Worm (Caenorhabditis elegans): Measurements from ENCODE around the gene ttr-8.

Gene ttr-8

DNA sequence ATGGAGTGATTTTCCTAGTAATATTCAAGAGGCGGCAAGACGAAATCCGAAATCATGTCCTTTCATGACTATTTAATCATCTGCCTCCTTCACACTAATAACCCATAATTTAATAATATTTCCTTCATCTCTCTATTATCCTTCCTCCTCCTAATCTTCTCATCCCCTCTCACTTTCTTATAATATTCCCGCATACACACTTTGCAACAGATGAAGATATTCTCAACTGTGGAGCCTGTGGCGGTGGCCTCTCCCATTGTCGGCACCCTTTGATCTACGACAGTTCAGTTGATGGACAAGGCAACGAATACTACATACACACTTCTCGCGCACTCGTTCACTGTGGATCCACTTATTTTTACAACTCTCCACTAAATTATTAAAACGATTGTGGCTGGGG, 6.5 kb downstream of the ttr-8 start:
- TF ChIP-seq Y75B8A.6 (GFP tag; IDR thresholded peaks at IDR 0.05) (no peak), hmg-1.1 (GFP tag; IDR thresholded peaks at IDR 0.05) (no peak), ztf-7 (tag; optimal IDR thresholded peaks at IDR 0.05) (no peak), dmd-8 (GFP tag; IDR thresholded peaks at IDR 0.05) (no peak)

DNA sequence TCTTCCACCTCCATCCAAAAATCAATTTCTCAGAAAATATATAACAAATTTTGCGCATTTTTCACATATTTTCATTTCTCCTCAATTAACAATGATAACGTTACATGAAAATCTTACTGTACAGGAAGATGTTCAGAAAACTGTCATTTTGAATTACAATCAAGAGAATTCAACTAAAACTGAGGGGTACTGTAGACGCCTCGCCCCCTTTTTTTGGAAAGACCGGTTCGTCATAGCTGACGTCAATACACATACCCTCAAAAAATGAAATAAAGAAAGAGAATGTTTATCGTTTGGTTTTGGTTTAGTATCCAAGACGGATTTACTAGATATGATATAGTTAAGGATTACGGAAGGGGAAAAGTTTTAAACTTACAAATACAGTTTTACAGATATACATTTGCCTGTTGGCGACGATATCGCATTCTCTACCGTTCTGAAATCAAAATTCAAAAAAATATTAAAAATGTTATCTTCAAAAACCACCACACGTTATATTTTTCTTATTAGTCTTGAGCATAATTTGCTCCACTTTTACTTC, 7.1 kb downstream of the ttr-8 start:
- no peak for TF ChIP-seq T26A8.4 (GFP tag; IDR thresholded peaks at IDR 0.05)
- TF ChIP-seq egl-43 (GFP tag; IDR thresholded peaks at IDR 0.05): no peak
- no peak for TF ChIP-seq hmg-1.1 (GFP tag; IDR thresholded peaks at IDR 0.05)
- TF ChIP-seq ctbp-1 (GFP tag; IDR thresholded peaks at IDR 0.05): no peak
- TF ChIP-seq daf-16 (GFP tag; optimal IDR thresholded peaks at IDR 0.05): no peak
- no peak for TF ChIP-seq daf-16 (tag; optimal IDR thresholded peaks at IDR 0.05)
- no peak for TF ChIP-seq daf-12 (tag; optimal IDR thresholded peaks at IDR 0.05)
- peak; percentile 14 for TF ChIP-seq nhr-28 (tag; optimal IDR thresholded peaks at IDR 0.05)
- 0 out of 2 replicates have a peak, but pooled peaks have one; percentile 19 for TF ChIP-seq ceh-20 (GFP tag; IDR thresholded peaks at IDR 0.05)
- TF ChIP-seq nhr-111 (GFP tag; optimal IDR thresholded peaks at IDR 0.05): no peak
- TF ChIP-seq F49E8.2 (tag; optimal IDR thresholded peaks at IDR 0.05; ENCODE audit: borderline replicate concordance): no peak
- peak; percentile 29 to 66 for TF ChIP-seq lsy-2 (tag; optimal IDR thresholded peaks at IDR 0.05)
- peak in 1 of 2 experiments; percentile 94 for TF ChIP-seq unc-62 (GFP tag; optimal IDR thresholded peaks at IDR 0.05 in 1 of 2)
- TF ChIP-seq unc-62 (tag; optimal IDR thresholded peaks at IDR 0.05): no peak
- no peak for TF ChIP-seq zip-11 (GFP tag; IDR thresholded peaks at IDR 0.05)
- no peak for TF ChIP-seq lin-38 (GFP tag; IDR thresholded peaks at IDR 0.05)

- no peak for TF ChIP-seq ceh-62 (tag; optimal IDR thresholded peaks at IDR 0.05)
These were observed 9.8 kb downstream of the ttr-8 start, which contains the start of gene ceh-13 for ce11 chrIII:7555360-7555759. TSS of gene ceh-13 (plus strand) at chrIII:7555660.

DNA sequence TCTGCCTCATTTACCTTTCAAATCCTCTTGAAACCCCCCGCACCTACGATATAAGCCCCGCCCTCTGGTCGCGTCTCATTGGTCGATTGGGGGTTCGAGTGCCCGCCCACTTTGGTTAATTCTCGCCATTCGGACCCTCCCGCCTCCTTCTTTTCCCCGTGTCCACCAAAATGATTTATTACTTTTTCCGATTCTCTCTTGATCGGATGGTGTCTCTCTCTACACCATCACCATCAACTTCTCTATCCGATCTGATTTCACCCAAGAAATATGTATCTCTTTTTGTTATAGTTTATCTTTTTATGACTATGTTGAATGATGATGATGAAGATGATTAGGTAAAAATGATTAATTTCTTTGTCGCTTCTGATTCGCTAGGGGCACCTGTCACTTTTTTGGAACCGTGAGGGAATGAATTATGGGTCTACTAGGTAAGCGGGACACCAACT, 10.4 kb downstream of the ttr-8 start:
- TF ChIP-seq ceh-20 (GFP tag; IDR thresholded peaks at IDR 0.05) (peak; percentile 81), unc-62 (GFP tag; optimal IDR thresholded peaks at IDR 0.05 in 1 of 2) (peak in 1 of 2 experiments; percentile 99), unc-62 (tag; optimal IDR thresholded peaks at IDR 0.05) (no peak), skn-1 (tag; optimal IDR thresholded peaks at IDR 0.05) (no peak), hlh-11 (tag; optimal IDR thresholded peaks at IDR 0.05) (peak; percentile 8), lsy-2 (tag; optimal IDR thresholded peaks at IDR 0.05) (peak in 1 of 2 experiments; percentile 48), nhr-25 (tag; optimal IDR thresholded peaks at IDR 0.05; ENCODE audit: borderline replicate concordance, insufficient read depth) (no peak), mdl-1 (tag; optimal IDR thresholded peaks at IDR 0.05) (peak in 1 of 2 experiments; percentile 2), aha-1 (tag) (peak; percentile 65)

DNA sequence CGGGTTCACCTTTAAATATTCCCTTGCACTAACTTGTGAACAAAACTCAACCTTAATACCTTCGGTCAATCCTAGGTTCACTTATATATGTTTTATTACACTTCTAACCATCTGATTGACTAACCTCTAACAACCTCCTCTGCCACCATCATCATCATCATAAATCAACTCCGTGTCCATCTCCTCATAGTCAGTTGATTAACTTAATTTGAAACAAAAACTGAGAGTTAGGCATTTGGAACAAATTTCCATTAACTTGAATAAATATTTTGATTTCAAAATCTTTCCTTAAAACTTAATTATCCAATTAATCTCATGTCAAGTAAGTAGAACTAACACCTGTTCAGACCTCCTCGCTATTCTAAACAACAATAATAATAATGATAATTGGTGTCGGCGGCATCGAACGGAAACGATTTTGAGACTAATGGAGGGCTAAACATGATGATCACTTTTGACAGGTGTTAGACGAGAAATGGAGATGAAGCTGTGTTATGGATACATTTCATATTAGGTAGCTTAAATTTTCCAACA, 11.4 kb downstream of the ttr-8 start:
- peak; percentile 36 for TF ChIP-seq aha-1 (tag)
- TF ChIP-seq ceh-62 (tag; optimal IDR thresholded peaks at IDR 0.05): no peak
- no peak for TF ChIP-seq dmd-6 (GFP tag; IDR thresholded peaks at IDR 0.05)
- peak in 1 of 2 experiments; percentile 92 for TF ChIP-seq unc-62 (GFP tag; optimal IDR thresholded peaks at IDR 0.05 in 1 of 2)
- TF ChIP-seq unc-62 (tag; optimal IDR thresholded peaks at IDR 0.05): no peak

DNA sequence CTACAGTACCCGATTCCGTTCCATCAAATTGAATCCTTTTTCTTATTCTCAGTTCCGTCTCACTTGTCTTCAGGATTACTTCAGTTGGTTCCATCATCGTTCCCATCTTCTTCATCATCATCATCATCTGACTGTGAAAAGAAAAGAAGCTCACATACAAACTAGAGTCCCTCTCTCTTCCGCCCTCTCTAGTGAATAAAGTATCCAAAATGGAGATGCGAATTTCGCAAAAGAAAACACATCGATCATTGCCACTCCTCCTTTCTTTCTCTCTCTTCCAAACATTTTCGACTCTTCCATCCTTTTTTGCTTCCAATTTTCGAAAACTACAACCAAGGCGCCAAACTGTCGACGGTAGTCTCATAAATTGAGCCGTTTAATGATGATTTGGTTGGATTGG, 12.3 kb downstream of the ttr-8 start:
- TF ChIP-seq lsy-2 (tag; optimal IDR thresholded peaks at IDR 0.05) (peak in 1 of 2 experiments; percentile 13), fos-1 (tag; optimal IDR thresholded peaks at IDR 0.05) (no peak), attf-4 (tag; optimal IDR thresholded peaks at IDR 0.05) (no peak), madf-5 (GFP tag; IDR thresholded peaks at IDR 0.05) (no peak), madf-9 (GFP tag; conservative IDR thresholded peaks at IDR 0.05) (no peak), T26A8.4 (GFP tag; IDR thresholded peaks at IDR 0.05) (no peak), F37D6.2 (tag; optimal IDR thresholded peaks at IDR 0.05) (no peak), lin-38 (GFP tag; IDR thresholded peaks at IDR 0.05) (no peak), unc-62 (GFP tag; optimal IDR thresholded peaks at IDR 0.05 in 1 of 2) (peak in 1 of 2 experiments; percentile 99), unc-62 (tag; optimal IDR thresholded peaks at IDR 0.05) (no peak), nhr-42 (GFP tag; IDR thresholded peaks at IDR 0.05) (no peak), zip-11 (GFP tag; IDR thresholded peaks at IDR 0.05) (no peak)
